Worm (Caenorhabditis elegans) whole organism, young adult: ENCODE measurements around the gene ZC155.4.

Experiments
- B0019.2 ChIP-seq: fragments of 200-800 bp; sonication (Bioruptor generic); conservative IDR thresholded peaks from 2 replicates; pipeline ENCODE4 v1.3.6; 2022; ENCODE audit warnings: missing genetic modification reagents, missing genetic modification characterization, missing compliant biosample characterization
- C06A6.2 ChIP-seq: fragments of 200-800 bp; sonication (Bioruptor generic); conservative IDR thresholded peaks from 2 replicates; pipeline ENCODE4 v1.3.6; 2022; ENCODE audit warnings: missing genetic modification characterization, missing compliant biosample characterization
- C17E4.6 ChIP-seq: fragments of 200-800 bp; sonication (Bioruptor generic); IDR thresholded peaks from 2 replicates; pipeline ENCODE4 v1.3.6; 2022; ENCODE audit warnings: missing genetic modification reagents, missing genetic modification characterization, missing compliant biosample characterization
- F10E7.11 ChIP-seq: sonication (generic microtip); optimal IDR thresholded peaks from 2 replicates; lab custom pipeline; 2017; ENCODE audit warnings: mild to moderate bottlenecking, missing genetic modification characterization, moderate library complexity, missing compliant biosample characterization
- F37B4.10 ChIP-seq: fragments of 200-800 bp; sonication (Bioruptor generic); IDR thresholded peaks from 2 replicates; pipeline ENCODE4 v1.3.6; 2022; ENCODE audit warnings: missing genetic modification characterization, missing compliant biosample characterization
- F52B5.7 ChIP-seq: sonication (generic microtip); optimal IDR thresholded peaks from 2 replicates; lab custom pipeline; 2016; ENCODE audit warnings: mild to moderate bottlenecking, missing genetic modification characterization, missing compliant biosample characterization
- F57A8.1 ChIP-seq: fragments of 200-800 bp; sonication (Bioruptor generic); optimal IDR thresholded peaks from 2 replicates; lab custom pipeline; 2018; ENCODE audit warnings: mild to moderate bottlenecking, missing genetic modification characterization, moderate library complexity, missing compliant biosample characterization
- K12H6.12 ChIP-seq: fragments of 200-800 bp; sonication (Bioruptor generic); optimal IDR thresholded peaks from 2 replicates; lab custom pipeline; 2018; ENCODE audit warnings: mild to moderate bottlenecking, missing genetic modification characterization, missing compliant biosample characterization
- T26A5.8 ChIP-seq: sonication (generic microtip); optimal IDR thresholded peaks from 2 replicates; lab custom pipeline; 2016; ENCODE audit warnings: missing genetic modification characterization, missing compliant biosample characterization
- Y67H2A.10 ChIP-seq: fragments of 200-800 bp; sonication (Bioruptor generic); conservative IDR thresholded peaks from 2 replicates; pipeline ENCODE4 v1.3.6; 2022; ENCODE audit warnings: missing genetic modification reagents, missing genetic modification characterization, missing compliant biosample characterization
- ZK185.1 ChIP-seq: sonication (generic microtip); optimal IDR thresholded peaks from 2 replicates; lab custom pipeline; 2016; ENCODE audit warnings: mild to moderate bottlenecking, missing genetic modification characterization, missing compliant biosample characterization; ENCODE audit not compliant: poor library complexity, severe bottlenecking
- ama-1 ChIP-seq, 3 experiments: fragments of 150-350 bp in 1 of 3; sonication (generic microtip) in 2 of 3; optimal IDR thresholded peaks; 2 replicates each; lab custom pipeline; 2014 to 2018; ENCODE audit warnings: missing biosample characterization in 2 of 3, missing genetic modification characterization in 2 of 3, missing genetic modification reagents in 2 of 3
- aptf-3 ChIP-seq: fragments of 200-800 bp; sonication (Bioruptor generic); IDR thresholded peaks from 2 replicates; pipeline ENCODE4 v1.3.6; 2022; ENCODE audit warnings: missing genetic modification characterization, missing compliant biosample characterization
- bed-2 ChIP-seq: fragments of 200-800 bp; sonication (Bioruptor generic); IDR thresholded peaks from 2 replicates; pipeline ENCODE4 v1.3.6; 2022; ENCODE audit warnings: missing genetic modification reagents, missing genetic modification characterization, missing compliant biosample characterization
- ccch-3 ChIP-seq: fragments of 200-800 bp; sonication (Bioruptor generic); optimal IDR thresholded peaks from 2 replicates; lab custom pipeline; 2018; ENCODE audit warnings: mild to moderate bottlenecking, missing genetic modification characterization, missing compliant biosample characterization
- ceh-100 ChIP-seq: fragments of 200-800 bp; sonication (Bioruptor generic); IDR thresholded peaks from 2 replicates; pipeline ENCODE4 v1.3.6; 2022; ENCODE audit warnings: missing genetic modification reagents, missing genetic modification characterization, missing compliant biosample characterization
- ceh-27 ChIP-seq: fragments of 200-800 bp; sonication (Bioruptor generic); optimal IDR thresholded peaks from 2 replicates; lab custom pipeline; 2018; ENCODE audit warnings: mild to moderate bottlenecking, missing genetic modification characterization, moderate library complexity, missing compliant biosample characterization
- ceh-58 ChIP-seq: fragments of 200-800 bp; sonication (Bioruptor generic); IDR thresholded peaks from 2 replicates; pipeline ENCODE4 v1.3.6; 2022; ENCODE audit warnings: missing genetic modification characterization, missing compliant biosample characterization
- ceh-79 ChIP-seq: sonication (generic microtip); optimal IDR thresholded peaks from 2 replicates; lab custom pipeline; 2017; ENCODE audit warnings: mild to moderate bottlenecking, missing genetic modification characterization, missing compliant biosample characterization
- dox-1 ChIP-seq: fragments of 200-800 bp; sonication (Bioruptor generic); IDR thresholded peaks from 2 replicates; pipeline ENCODE4 v1.3.6; 2022; ENCODE audit warnings: missing genetic modification reagents, missing genetic modification characterization, missing compliant biosample characterization
- dpff-1 ChIP-seq: sonication (generic microtip); optimal IDR thresholded peaks from 2 replicates; lab custom pipeline; 2017; ENCODE audit warnings: mild to moderate bottlenecking, missing genetic modification characterization, missing compliant biosample characterization
- efl-1 ChIP-seq: fragments of 150-350 bp; optimal IDR thresholded peaks from 2 replicates; lab custom pipeline; 2014; ENCODE audit warnings: missing biosample characterization, missing genetic modification reagents, missing genetic modification characterization
- egl-18 ChIP-seq: fragments of 200-800 bp; sonication (Bioruptor generic); IDR thresholded peaks from 2 replicates; pipeline ENCODE4 v1.3.6; 2022; ENCODE audit warnings: missing genetic modification reagents, missing genetic modification characterization, missing compliant biosample characterization
- egrh-3 ChIP-seq: fragments of 200-800 bp; sonication (Bioruptor generic); IDR thresholded peaks from 2 replicates; pipeline ENCODE4 v1.3.6; 2022; ENCODE audit warnings: missing genetic modification reagents, missing genetic modification characterization, missing compliant biosample characterization
- hlh-26 ChIP-seq: fragments of 200-800 bp; sonication (Bioruptor generic); conservative IDR thresholded peaks from 2 replicates; pipeline ENCODE4 v1.3.6; 2022; ENCODE audit warnings: missing genetic modification reagents, missing genetic modification characterization, missing compliant biosample characterization
- hmg-1.2 ChIP-seq: fragments of 200-800 bp; sonication (Bioruptor generic); IDR thresholded peaks from 2 replicates; pipeline ENCODE4 v1.3.6; 2022; ENCODE audit warnings: missing genetic modification reagents, missing genetic modification characterization, missing compliant biosample characterization
- hrde-1 ChIP-seq: sonication (generic microtip); optimal IDR thresholded peaks from 2 replicates; lab custom pipeline; 2016; ENCODE audit warnings: missing genetic modification characterization, mild to moderate bottlenecking, missing compliant biosample characterization, moderate library complexity, missing genotype, missing genetic modification reagents, borderline replicate concordance
- let-526 ChIP-seq: fragments of 200-800 bp; sonication (Bioruptor generic); IDR thresholded peaks from 2 replicates; pipeline ENCODE4 v1.3.6; 2022; ENCODE audit warnings: missing genetic modification reagents, missing genetic modification characterization, missing compliant biosample characterization
- lin-35 ChIP-seq, 3 experiments: fragments of 150-350 bp in 2 of 3; sonication (generic microtip) in 1 of 3; optimal IDR thresholded peaks; 2 replicates each; lab custom pipeline; 2014 to 2018; ENCODE audit warnings: missing biosample characterization in 3 of 3, missing genetic modification characterization in 3 of 3, missing genetic modification reagents in 3 of 3
- lin-40 ChIP-seq: sonication (generic microtip); optimal IDR thresholded peaks from 2 replicates; lab custom pipeline; 2016; ENCODE audit warnings: missing genetic modification characterization, mild to moderate bottlenecking, missing compliant biosample characterization, missing genotype, missing genetic modification reagents
- madf-6 ChIP-seq: fragments of 200-800 bp; sonication (Bioruptor generic); IDR thresholded peaks from 2 replicates; pipeline ENCODE4 v1.3.6; 2022; ENCODE audit warnings: missing genetic modification reagents, missing genetic modification characterization, missing compliant biosample characterization
- madf-8 ChIP-seq: fragments of 200-800 bp; sonication (Bioruptor generic); conservative IDR thresholded peaks from 2 replicates; pipeline ENCODE4 v1.3.6; 2022; ENCODE audit warnings: missing genetic modification reagents, missing genetic modification characterization, missing compliant biosample characterization
- mcd-1 ChIP-seq: fragments of 200-800 bp; sonication (Bioruptor generic); IDR thresholded peaks from 2 replicates; pipeline ENCODE4 v1.3.6; 2022; ENCODE audit warnings: missing genetic modification reagents, missing genetic modification characterization, missing compliant biosample characterization
- nhr-120 ChIP-seq: fragments of 200-800 bp; sonication (Bioruptor generic); IDR thresholded peaks from 2 replicates; pipeline ENCODE4 v1.3.6; 2022; ENCODE audit warnings: missing genetic modification characterization, missing compliant biosample characterization
- nhr-179 ChIP-seq: sonication (generic microtip); optimal IDR thresholded peaks from 2 replicates; lab custom pipeline; 2016; ENCODE audit warnings: mild to moderate bottlenecking, missing genetic modification characterization, missing compliant biosample characterization
- pbrm-1 ChIP-seq: fragments of 200-800 bp; sonication (Bioruptor generic); IDR thresholded peaks from 2 replicates; pipeline ENCODE4 v1.3.6; 2022; ENCODE audit warnings: missing genetic modification reagents, missing genetic modification characterization, missing compliant biosample characterization
- rcor-1 ChIP-seq: fragments of 200-800 bp; sonication (Bioruptor generic); IDR thresholded peaks from 2 replicates; pipeline ENCODE4 v1.3.6; 2022; ENCODE audit warnings: missing genetic modification reagents, missing genetic modification characterization, missing compliant biosample characterization
- sea-2 ChIP-seq: fragments of 200-800 bp; sonication (Bioruptor generic); IDR thresholded peaks from 2 replicates; pipeline ENCODE4 v1.3.6; 2022; ENCODE audit warnings: missing genetic modification characterization, missing compliant biosample characterization
- snpc-1.3 ChIP-seq: sonication (generic microtip); optimal IDR thresholded peaks from 2 replicates; lab custom pipeline; 2017; ENCODE audit warnings: missing genetic modification characterization, mild to moderate bottlenecking, missing compliant biosample characterization, antibody characterized with exemption, moderate library complexity, missing genotype, missing genetic modification reagents; ENCODE audit not compliant: insufficient read depth
- snpc-3.4 ChIP-seq: sonication (generic microtip); optimal IDR thresholded peaks from 2 replicates; lab custom pipeline; 2017; ENCODE audit warnings: missing genetic modification characterization, mild to moderate bottlenecking, missing compliant biosample characterization, antibody characterized with exemption, moderate library complexity, missing genotype, missing genetic modification reagents
- snpc-4 ChIP-seq, 5 experiments: fragments of 150-350 bp in 1 of 5; sonication (generic microtip) in 4 of 5; optimal IDR thresholded peaks; 2 replicates each; lab custom pipeline; 2014 to 2018; ENCODE audit warnings: missing genetic modification characterization in 5 of 5, missing biosample characterization in 3 of 5, antibody characterized with exemption in 2 of 5, mild to moderate bottlenecking in 2 of 5, missing compliant biosample characterization in 2 of 5, missing genotype in 2 of 5, moderate library complexity in 2 of 5, missing genetic modification reagents in 1 of 5
- somi-1 ChIP-seq: fragments of 200-800 bp; sonication (Bioruptor generic); optimal IDR thresholded peaks from 2 replicates; lab custom pipeline; 2018; ENCODE audit warnings: mild to moderate bottlenecking, missing genetic modification characterization, missing compliant biosample characterization
- tbp1 ChIP-seq: fragments of 200-800 bp; sonication (Bioruptor generic); optimal IDR thresholded peaks from 2 replicates; lab custom pipeline; 2018; ENCODE audit warnings: mild to moderate bottlenecking, missing genetic modification characterization, missing compliant biosample characterization
- tbx-9 ChIP-seq: sonication (generic microtip); optimal IDR thresholded peaks from 2 replicates; lab custom pipeline; 2016; ENCODE audit warnings: borderline replicate concordance, missing genetic modification characterization, inconsistent platforms, missing compliant biosample characterization
- xnd-1 ChIP-seq: sonication (generic microtip); optimal IDR thresholded peaks from 2 replicates; lab custom pipeline; 2016; ENCODE audit warnings: missing genotype, missing genetic modification reagents, missing genetic modification characterization, missing compliant biosample characterization
- ztf-25 ChIP-seq: fragments of 200-800 bp; sonication (Bioruptor generic); IDR thresholded peaks from 2 replicates; pipeline ENCODE4 v1.3.6; 2022; ENCODE audit warnings: missing genetic modification reagents, missing genetic modification characterization, missing compliant biosample characterization
- ztf-3 ChIP-seq: fragments of 200-800 bp; sonication (Bioruptor generic); optimal IDR thresholded peaks from 2 replicates; lab custom pipeline; 2018; ENCODE audit warnings: mild to moderate bottlenecking, missing genetic modification characterization, missing compliant biosample characterization

ZC155.4 gene

ce11 chrIII:5230415-5230814 lies 15.1 kb upstream of the ZC155.4 start, which contains the start of gene prmt-5 (continued):
- no peak for TF ChIP-seq aptf-3 (GFP tag; lab: Robert Waterston, UW)
- no peak for TF ChIP-seq hlh-26 (GFP tag; lab: Robert Waterston, UW)
- TF ChIP-seq ceh-27 (GFP tag; lab: Kevin White, UChicago): peak; percentile 12
- no peak for TF ChIP-seq egl-18 (GFP tag; lab: Robert Waterston, UW)
- peak; percentile 84 for TF ChIP-seq hrde-1
- peak in 1 of 3 experiments; percentile 22 for TF ChIP-seq lin-35 (GFP tag; optimal IDR thresholded peaks at IDR 0.05; lab: Kevin White, UChicago)
- no peak for TF ChIP-seq madf-8
- peak; percentile 90 for TF ChIP-seq ceh-79 (tag; lab: Kevin White, UChicago)
- peak; percentile 68 for TF ChIP-seq snpc-1.3 (tag; lab: Kevin White, UChicago)
- TF ChIP-seq somi-1 (GFP tag; lab: Kevin White, UChicago): peak; percentile 20
- peak; percentile 73 for TF ChIP-seq ztf-3 (GFP tag; lab: Kevin White, UChicago)
- peak; percentile 95 for TF ChIP-seq dpff-1
- peak; percentile 52 for TF ChIP-seq tbp1 (GFP tag; lab: Kevin White, UChicago)
- TF ChIP-seq efl-1 (GFP tag; lab: Kevin White, UChicago): no peak
- no peak for TF ChIP-seq sea-2 (GFP tag; lab: Robert Waterston, UW)
- TF ChIP-seq F37B4.10 (GFP tag; lab: Robert Waterston, UW): no peak
- peak; percentile 84 for TF ChIP-seq madf-6 (GFP tag; lab: Robert Waterston, UW)
- TF ChIP-seq bed-2 (GFP tag; lab: Robert Waterston, UW): no peak
- TF ChIP-seq F57A8.1 (GFP tag; lab: Kevin White, UChicago): peak; percentile 36
- TF ChIP-seq ZK185.1 (tag; lab: Kevin White, UChicago): peak; percentile 42
- peak; percentile 56 for TF ChIP-seq ceh-100 (GFP tag; lab: Robert Waterston, UW)
- peak; percentile 68; the same call in 1 of the 2 replicates for TF ChIP-seq pbrm-1 (GFP tag; lab: Robert Waterston, UW)
- TF ChIP-seq F52B5.7 (tag; lab: Kevin White, UChicago): peak; percentile 97
- TF ChIP-seq egrh-3 (GFP tag; lab: Robert Waterston, UW): no peak
- TF ChIP-seq snpc-4 (GFP tag; optimal IDR thresholded peaks at IDR 0.05; lab: Kevin White, UChicago): no peak
- peak in 2 of 4 experiments; percentile 28 to 48 for TF ChIP-seq snpc-4 (tag; optimal IDR thresholded peaks at IDR 0.05; lab: Kevin White, UChicago)
- peak; percentile 59 for TF ChIP-seq dox-1 (GFP tag; lab: Robert Waterston, UW)
- no peak for TF ChIP-seq Y67H2A.10 (GFP tag; lab: Robert Waterston, UW)
- peak; percentile 36 for TF ChIP-seq T26A5.8 (tag; lab: Kevin White, UChicago)
- no peak for TF ChIP-seq ztf-25 (GFP tag; lab: Robert Waterston, UW)
- TF ChIP-seq K12H6.12: peak; percentile 10
- TF ChIP-seq C06A6.2: no peak; the same call in 1 of the 2 replicates
- no peak for TF ChIP-seq B0019.2 (GFP tag; lab: Robert Waterston, UW)
- TF ChIP-seq tbx-9 (tag; lab: Kevin White, UChicago): peak; percentile 26
- TF ChIP-seq F10E7.11 (tag; lab: Kevin White, UChicago): peak; percentile 83
- TF ChIP-seq ccch-3 (GFP tag; lab: Kevin White, UChicago): no peak
- no peak for TF ChIP-seq nhr-120
- TF ChIP-seq ceh-58 (GFP tag; lab: Robert Waterston, UW): no peak
- peak; percentile 53 for TF ChIP-seq lin-40 (tag; lab: Kevin White, UChicago)
- peak; percentile 64 for TF ChIP-seq mcd-1 (GFP tag; lab: Robert Waterston, UW)
- peak; percentile 78 for TF ChIP-seq let-526
- no peak for TF ChIP-seq nhr-179 (tag; lab: Kevin White, UChicago)
- TF ChIP-seq C17E4.6 (GFP tag; lab: Robert Waterston, UW): no peak
- TF ChIP-seq hmg-1.2 (GFP tag; lab: Robert Waterston, UW): peak; percentile 44; the same call in 1 of the 2 replicates
- TF ChIP-seq snpc-3.4: peak; percentile 62
- peak; percentile 52; the same call in 1 of the 2 replicates for TF ChIP-seq rcor-1 (GFP tag; lab: Robert Waterston, UW)
- TF ChIP-seq xnd-1 (tag; lab: Kevin White, UChicago): peak; percentile 43
- TF ChIP-seq ama-1 (optimal IDR thresholded peaks at IDR 0.05; lab: Kevin White, UChicago): peak; percentile 91
- TF ChIP-seq ama-1 (GFP tag; optimal IDR thresholded peaks at IDR 0.05; lab: Kevin White, UChicago): peak; percentile 56 to 61
